Worm (Caenorhabditis elegans): ENCODE data around the gene hsp-17.
"Not testable (repeated sequence)": the region's sequence is repeated elsewhere in the genome, so short reads cannot be mapped to it uniquely, and the experiment has no call there.

DNA sequence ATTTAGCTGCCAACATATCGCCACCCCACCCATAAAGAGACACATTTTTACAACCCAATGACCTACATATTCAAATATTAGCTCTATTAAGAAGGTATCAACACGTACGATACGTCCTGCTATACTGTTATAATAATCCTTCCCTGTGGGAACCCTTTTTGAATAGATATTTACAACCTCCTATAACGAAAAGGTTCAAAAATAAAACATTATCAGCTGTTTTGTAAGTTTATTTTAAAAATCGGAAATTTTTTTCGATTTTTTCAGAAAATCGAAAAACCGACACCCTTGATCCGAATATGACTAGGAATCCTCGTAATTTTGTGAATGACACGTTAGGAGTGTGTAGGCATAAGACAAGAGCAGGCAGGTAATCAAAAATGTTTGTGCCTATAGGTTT lies 44.8 kb downstream of the hsp-17 start, which contains the start of gene C08D8.7:
- not testable (repeated sequence) for TF ChIP-seq unc-86, nhr-76, nhr-12, nhr-77, sox-4, egl-27 (tag; optimal IDR thresholded peaks at IDR 0.05)
